Fruit fly (Drosophila melanogaster): ENCODE measurements around the gene Obp85a.

The Obp85a gene

DNA sequence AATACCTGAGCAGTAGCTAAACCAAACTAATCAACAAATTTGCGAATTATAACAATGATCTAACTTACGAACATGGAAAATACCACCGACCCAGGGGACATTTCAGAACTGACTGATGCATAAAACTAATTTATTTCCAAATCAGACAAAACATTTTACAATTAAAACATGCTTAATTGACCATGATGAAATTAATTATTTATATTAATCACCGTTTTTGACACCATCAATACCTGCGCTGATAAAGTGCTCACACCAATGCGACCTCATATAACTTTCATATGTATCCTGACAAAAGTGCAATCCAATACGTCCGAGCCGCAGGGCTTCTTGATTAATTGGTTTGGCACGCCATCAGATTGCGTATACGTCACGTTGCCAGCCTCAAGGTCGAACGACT, at the start of gene Obp85a:
Gene Obp85a, minus strand, starts transcription at position 101 of the 400 bp plus-strand sequence.
- TF ChIP-seq eyg (GFP tag; optimal IDR thresholded peaks at IDR 0.05) = no peak
- no peak for TF ChIP-seq jumu (GFP tag; optimal IDR thresholded peaks at IDR 0.05)
- TF ChIP-seq CG14441 (GFP tag; IDR thresholded peaks at IDR 0.05) = no peak
- TF ChIP-seq CG15011 (GFP tag; optimal IDR thresholded peaks at IDR 0.05) = no peak
- TF ChIP-seq Gsc (GFP tag; IDR thresholded peaks at IDR 0.05) = no peak
- no peak for TF ChIP-seq CG4617 (GFP tag; optimal IDR thresholded peaks at IDR 0.05; ENCODE audit: borderline replicate concordance)
- TF ChIP-seq CG4730 (GFP tag; IDR thresholded peaks at IDR 0.05) = no peak
- no peak for TF ChIP-seq pum (GFP tag; optimal IDR thresholded peaks at IDR 0.05)
- TF ChIP-seq CG17802 (tag; optimal IDR thresholded peaks at IDR 0.05) = no peak
- TF ChIP-seq chn (GFP tag; optimal IDR thresholded peaks at IDR 0.05) = no peak
- TF ChIP-seq Atf3 (GFP tag; optimal IDR thresholded peaks at IDR 0.05) = no peak
- TF ChIP-seq Nf-YA (GFP tag; IDR thresholded peaks at IDR 0.05) = no peak
- no peak for TF ChIP-seq disco-r (GFP tag; optimal IDR thresholded peaks at IDR 0.05)

DNA sequence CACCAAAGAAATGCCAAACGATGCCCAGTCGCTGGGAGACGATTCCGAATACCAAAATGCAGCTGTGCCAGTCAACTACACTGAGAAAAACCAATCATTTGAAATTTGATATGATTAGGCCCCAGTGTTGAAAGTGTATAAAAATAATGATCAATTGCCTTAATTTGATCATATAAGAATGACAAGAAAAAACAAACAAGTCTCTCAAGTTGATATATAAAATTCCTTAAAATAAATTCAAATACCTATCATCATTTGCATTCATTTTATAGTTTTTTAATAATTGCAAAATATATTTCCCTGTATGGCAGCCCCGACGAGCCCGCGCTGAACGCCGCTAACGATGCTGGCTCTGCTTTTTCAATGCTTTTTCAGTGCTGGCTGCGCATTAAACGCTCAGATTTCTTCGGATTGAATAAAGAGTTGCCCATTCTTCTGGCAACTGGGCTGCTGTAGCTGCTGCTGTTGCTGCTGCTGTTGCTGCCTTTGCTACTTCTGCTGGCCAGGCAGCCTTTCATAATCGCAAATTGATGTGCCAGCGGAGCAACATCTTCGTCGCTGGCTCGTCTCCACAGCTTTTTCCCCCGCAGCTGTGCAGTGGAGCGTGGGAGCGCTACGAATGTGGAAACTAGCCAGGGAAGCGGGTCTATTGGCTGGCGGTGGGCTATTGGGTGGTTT, 49.5 kb upstream of the Obp85a start:
- TF ChIP-seq sc (optimal IDR thresholded peaks at IDR 0.05) (no peak), sc (GFP tag; optimal IDR thresholded peaks at IDR 0.05) (no peak), H15 (GFP tag; IDR thresholded peaks at IDR 0.05) (no peak), CG4404 (GFP tag; IDR thresholded peaks at IDR 0.05) (no peak), CG2120 (GFP tag; optimal IDR thresholded peaks at IDR 0.05) (no peak), jigr1 (GFP tag; IDR thresholded peaks at IDR 0.05) (no peak), NfI (GFP tag; optimal IDR thresholded peaks at IDR 0.05) (no peak), CG3065 (GFP tag; optimal IDR thresholded peaks at IDR 0.05) (no peak), NC2β (GFP tag; optimal IDR thresholded peaks at IDR 0.05) (no peak), ro (GFP tag; IDR thresholded peaks at IDR 0.05) (no peak), YL-1 (GFP tag; optimal IDR thresholded peaks at IDR 0.05) (no peak), CG34376 (GFP tag; optimal IDR thresholded peaks at IDR 0.05) (no peak), fd64A (GFP tag; optimal IDR thresholded peaks at IDR 0.05) (no peak), z (GFP tag; IDR thresholded peaks at IDR 0.05) (no peak), ind (GFP tag; optimal IDR thresholded peaks at IDR 0.05) (no peak), CG14014 (GFP tag; IDR thresholded peaks at IDR 0.05) (no peak), CG1603 (tag; optimal IDR thresholded peaks at IDR 0.05) (no peak), B-H2 (GFP tag; optimal IDR thresholded peaks at IDR 0.05) (no peak), ap (GFP tag; IDR thresholded peaks at IDR 0.05) (no peak), CG10654 (GFP tag; optimal IDR thresholded peaks at IDR 0.05) (no peak), lilli (GFP tag; optimal IDR thresholded peaks at IDR 0.05) (no peak), wdn (GFP tag; IDR thresholded peaks at IDR 0.05) (no peak), unpg (GFP tag; optimal IDR thresholded peaks at IDR 0.05) (peak; percentile 66), kay (GFP tag; optimal IDR thresholded peaks at IDR 0.05) (no peak), Kr (GFP tag; optimal IDR thresholded peaks at IDR 0.05) (no peak), CG2116 (GFP tag; optimal IDR thresholded peaks at IDR 0.05) (no peak), prd (optimal IDR thresholded peaks at IDR 0.05) (no peak), prd (GFP tag; IDR thresholded peaks at IDR 0.05) (peak; percentile 54; the same call in 2 of the 3 replicates), CG11695 (GFP tag; IDR thresholded peaks at IDR 0.05) (no peak), emc (GFP tag; optimal IDR thresholded peaks at IDR 0.05) (no peak), Dip3 (GFP tag; optimal IDR thresholded peaks at IDR 0.05) (no peak), Dbx (GFP tag; IDR thresholded peaks at IDR 0.05) (no peak), odd (GFP tag; optimal IDR thresholded peaks at IDR 0.05) (no peak), tll (GFP tag; optimal IDR thresholded peaks at IDR 0.05) (no peak), Poxn (GFP tag; IDR thresholded peaks at IDR 0.05) (no peak), CG18011 (GFP tag; optimal IDR thresholded peaks at IDR 0.05) (no peak), eve (GFP tag; optimal IDR thresholded peaks at IDR 0.05) (no peak), CG3838 (GFP tag; optimal IDR thresholded peaks at IDR 0.05) (no peak), Ada2b (GFP tag; IDR thresholded peaks at IDR 0.05) (peak; percentile 27; the same call in 1 of the 2 replicates)

Measured in whole organism, embryonic.